Fruit fly (Drosophila melanogaster) whole organism: ENCODE data around the gene Plp.

Experiments used
- CG8478 ChIP-seq: fragments of >200 bp; optimal IDR thresholded peaks from 2 replicates; lab custom pipeline; 2018; ENCODE audit warnings: inconsistent platforms
- Dll ChIP-seq: fragments of >200 bp; optimal IDR thresholded peaks from 2 replicates; lab custom pipeline; 2017
- EcR ChIP-seq, 2 experiments: fragments of >200 bp; optimal IDR thresholded peaks; 2 replicates each; lab custom pipeline; 2017; ENCODE audit warnings: missing biosample characterization in 2 of 2, missing genetic modification characterization in 2 of 2, missing genetic modification reagents in 2 of 2
- pan ChIP-seq: fragments of >200 bp; optimal IDR thresholded peaks from 2 replicates; lab custom pipeline; 2017
- psq ChIP-seq: fragments of >200 bp; optimal IDR thresholded peaks from 2 replicates; lab custom pipeline; 2017
- usp ChIP-seq: fragments of >200 bp; optimal IDR thresholded peaks from 2 replicates; lab custom pipeline; 2017; ENCODE audit warnings: missing biosample characterization, missing genetic modification characterization, mixed read lengths

Gene Plp

dm6 chr3L:15054477-15054876, 40.0 kb downstream of the Plp start, which contains the start of gene EAChm:
TSS of gene EAChm (plus strand) at chr3L:15054777.
- TF ChIP-seq Dll: no peak
- TF ChIP-seq pan (lab: Kevin White, UChicago): no peak
- TF ChIP-seq EcR (GFP tag; optimal IDR thresholded peaks at IDR 0.05; lab: Kevin White, UChicago): no peak
- TF ChIP-seq usp (GFP tag; lab: Kevin White, UChicago): no peak
- TF ChIP-seq CG8478: no peak
- TF ChIP-seq psq (lab: Kevin White, UChicago): no peak

DNA sequence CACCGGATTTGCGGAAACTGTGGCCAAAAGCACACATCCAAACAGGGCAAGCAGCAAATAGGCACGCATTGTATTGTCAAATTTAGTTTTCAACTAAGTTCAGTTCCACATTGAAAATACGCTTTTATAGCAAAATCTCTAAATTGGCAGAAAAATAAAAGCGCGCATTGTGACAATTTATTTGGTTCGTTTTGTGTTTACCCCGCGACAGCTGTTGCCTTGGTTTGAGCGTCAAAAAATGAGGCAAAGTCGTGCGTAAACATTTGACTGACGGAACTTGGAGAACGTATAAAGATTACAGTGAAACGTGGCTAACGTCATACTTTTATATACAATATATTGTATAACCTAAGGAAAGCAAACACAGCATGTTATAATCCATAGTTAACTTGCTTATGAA, 40.5 kb downstream of the Plp start, which contains the start of gene CG18649:
TSS of gene CG18649 (minus strand) at position 101 of the 400 bp plus-strand sequence.
- TF ChIP-seq Dll (no peak), pan (lab: Kevin White, UChicago) (no peak), usp (GFP tag; lab: Kevin White, UChicago) (no peak), CG8478 (no peak), EcR (GFP tag; optimal IDR thresholded peaks at IDR 0.05; lab: Kevin White, UChicago) (no peak), psq (lab: Kevin White, UChicago) (no peak)

DNA sequence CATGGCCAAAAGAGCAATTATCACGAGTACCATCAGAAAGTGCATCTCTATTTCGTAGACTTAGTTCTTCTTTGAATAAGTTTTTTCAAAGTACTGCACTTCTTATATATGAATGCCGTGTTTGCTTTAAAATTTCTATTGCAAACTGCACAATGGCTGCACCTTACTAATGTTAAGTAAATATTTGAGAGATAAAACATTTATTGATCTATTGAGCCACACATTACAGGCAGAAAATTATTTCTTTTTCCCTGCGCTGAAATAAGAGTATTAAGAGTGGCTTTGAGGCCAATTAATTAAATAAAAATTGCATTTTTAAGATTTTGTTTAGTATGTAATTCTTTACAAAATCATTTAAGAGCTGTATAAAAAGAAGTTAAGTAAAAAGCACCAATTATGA, 41.3 kb downstream of the Plp start, which contains the start of gene CG43680:
TSS of gene CG43680 (minus strand) at position 101 of the 400 bp plus-strand sequence.
- no peak for TF ChIP-seq EcR (GFP tag; optimal IDR thresholded peaks at IDR 0.05; lab: Kevin White, UChicago)
- TF ChIP-seq psq (lab: Kevin White, UChicago): no peak
- TF ChIP-seq pan (lab: Kevin White, UChicago): no peak
- TF ChIP-seq CG8478: no peak
- TF ChIP-seq Dll: no peak
- TF ChIP-seq usp (GFP tag; lab: Kevin White, UChicago): no peak

- TF ChIP-seq Dll (no peak), pan (lab: Kevin White, UChicago) (no peak)
Measured at dm6 chr3L:15052390-15052789, 42.1 kb downstream of the Plp start, which contains the start of gene CG13461. TSS of gene CG13461 (minus strand) at chr3L:15052490.

DNA sequence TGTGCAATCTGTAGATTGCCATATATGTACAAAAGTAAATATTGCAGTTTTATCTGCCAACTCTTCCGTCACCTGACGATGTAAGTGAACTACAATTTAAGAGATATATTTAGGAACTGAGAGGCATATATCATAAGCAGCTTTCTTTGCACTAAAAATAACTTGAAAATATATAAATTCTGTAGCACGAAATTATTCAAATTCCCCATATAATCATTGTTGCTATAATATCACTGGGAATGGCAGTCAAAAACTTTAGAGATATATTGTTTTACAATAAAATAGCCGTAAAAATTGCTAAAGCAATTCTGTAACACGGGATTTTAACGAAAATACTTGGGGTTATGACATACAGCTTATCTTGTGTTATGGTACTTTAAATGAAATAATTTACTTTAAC, 43.2 kb downstream of the Plp start, which contains the start of gene CG43679:
TSS of gene CG43679 (minus strand) at position 101 of the 400 bp plus-strand sequence.
- TF ChIP-seq pan (lab: Kevin White, UChicago) (no peak), psq (lab: Kevin White, UChicago) (no peak), EcR (GFP tag; optimal IDR thresholded peaks at IDR 0.05; lab: Kevin White, UChicago) (no peak)

- TF ChIP-seq CG8478: no peak
- TF ChIP-seq usp (GFP tag; lab: Kevin White, UChicago): no peak
- no peak for TF ChIP-seq psq (lab: Kevin White, UChicago)
- no peak for TF ChIP-seq pan (lab: Kevin White, UChicago)
- no peak for TF ChIP-seq EcR (GFP tag; optimal IDR thresholded peaks at IDR 0.05; lab: Kevin White, UChicago)
Measured at dm6 chr3L:15050706-15051105, 43.8 kb downstream of the Plp start, which contains the start of gene CG12310. TSS of gene CG12310 (minus strand) at chr3L:15050806.

DNA sequence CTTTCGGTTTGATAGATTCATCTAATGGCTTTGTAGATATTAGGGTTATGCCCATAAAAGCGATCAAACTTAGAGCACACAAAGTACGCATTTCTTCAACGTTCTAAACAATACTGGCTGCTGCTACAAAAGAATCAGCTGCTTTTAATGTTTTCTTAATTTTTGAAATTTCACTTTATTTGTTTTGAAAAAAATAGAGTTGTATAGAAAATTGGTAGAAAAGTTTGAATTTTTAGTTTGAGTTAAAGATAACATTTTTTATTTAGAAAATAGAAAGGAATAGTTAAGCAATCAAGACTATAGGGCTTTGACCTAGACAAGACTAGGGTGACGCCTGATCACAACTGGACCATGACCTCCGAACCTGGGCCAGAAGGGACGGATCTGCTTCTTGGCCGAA, 44.4 kb downstream of the Plp start, which contains the start of gene CG18581:
TSS of gene CG18581 (minus strand) at position 101 of the 400 bp plus-strand sequence.
- TF ChIP-seq psq (lab: Kevin White, UChicago) (no peak), CG8478 (no peak), Dll (no peak), usp (GFP tag; lab: Kevin White, UChicago) (no peak), pan (lab: Kevin White, UChicago) (no peak), EcR (GFP tag; optimal IDR thresholded peaks at IDR 0.05; lab: Kevin White, UChicago) (no peak)

dm6 chr3L:15049395-15049794, 45.1 kb downstream of the Plp start, which contains the start of gene CG43678:
TSS of gene CG43678 (minus strand) at chr3L:15049495.
- TF ChIP-seq usp (GFP tag; lab: Kevin White, UChicago): no peak
- no peak for TF ChIP-seq psq (lab: Kevin White, UChicago)
- TF ChIP-seq CG8478: no peak
- no peak for TF ChIP-seq EcR (GFP tag; optimal IDR thresholded peaks at IDR 0.05; lab: Kevin White, UChicago)
- no peak for TF ChIP-seq pan (lab: Kevin White, UChicago)
- TF ChIP-seq Dll: no peak

- TF ChIP-seq Dll (no peak), EcR (GFP tag; optimal IDR thresholded peaks at IDR 0.05; lab: Kevin White, UChicago) (no peak), pan (lab: Kevin White, UChicago) (no peak), psq (lab: Kevin White, UChicago) (no peak), CG8478 (no peak), usp (GFP tag; lab: Kevin White, UChicago) (no peak)
Measured at dm6 chr3L:15048091-15048490, 46.4 kb downstream of the Plp start.

DNA sequence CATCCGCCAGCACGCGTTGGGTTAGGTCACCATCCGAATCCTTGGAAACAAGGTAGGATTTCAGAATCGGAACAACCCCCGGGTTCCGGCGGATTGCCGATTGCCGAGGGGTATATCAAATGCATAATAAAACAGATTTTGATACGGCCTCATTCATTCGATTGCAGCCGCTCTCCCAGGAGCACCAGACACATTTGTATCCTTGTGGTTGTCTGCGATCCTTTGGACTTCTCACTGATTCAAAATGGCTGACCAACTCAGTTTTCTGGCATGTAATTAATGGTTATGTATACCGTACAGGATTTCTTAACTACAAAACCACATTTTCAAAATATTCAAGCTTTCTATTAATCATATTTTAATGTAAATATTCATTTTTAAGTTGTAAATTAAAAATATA, 46.9 kb downstream of the Plp start:
- TF ChIP-seq pan (lab: Kevin White, UChicago) (no peak), CG8478 (no peak)

- TF ChIP-seq usp (GFP tag; lab: Kevin White, UChicago) (no peak), EcR (GFP tag; optimal IDR thresholded peaks at IDR 0.05; lab: Kevin White, UChicago) (no peak), psq (lab: Kevin White, UChicago) (no peak)
Measured at dm6 chr3L:15045114-15045513, 49.4 kb downstream of the Plp start.

DNA sequence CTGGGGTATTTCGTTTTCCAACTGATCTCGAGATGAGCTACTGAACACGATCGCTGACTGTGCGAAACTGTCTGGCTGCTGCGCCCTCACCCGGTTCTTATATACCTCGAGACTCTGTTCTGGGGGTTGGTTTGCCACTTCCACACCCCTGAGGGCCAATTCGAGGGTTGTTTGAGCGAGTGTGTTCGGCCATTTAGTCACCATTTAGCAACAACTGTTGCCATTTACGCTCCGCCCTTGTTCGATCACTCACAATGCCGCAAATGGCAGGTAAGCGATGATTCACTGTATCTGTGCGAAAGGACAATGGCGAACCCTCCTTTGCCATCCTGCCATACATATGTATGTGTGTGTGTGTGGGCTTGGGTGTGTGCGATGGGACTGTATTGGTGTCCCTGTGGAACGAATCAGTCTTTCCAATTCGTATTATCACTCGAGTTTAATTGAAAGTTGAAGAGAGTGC, 50.6 kb downstream of the Plp start, which contains the start of gene ind:
TSS of gene ind (minus strand) at position 51 of the 463 bp plus-strand sequence.
- no peak for TF ChIP-seq EcR (GFP tag; optimal IDR thresholded peaks at IDR 0.05; lab: Kevin White, UChicago)
- no peak for TF ChIP-seq pan (lab: Kevin White, UChicago)
- no peak for TF ChIP-seq psq (lab: Kevin White, UChicago)
- TF ChIP-seq CG8478: no peak
- no peak for TF ChIP-seq usp (GFP tag; lab: Kevin White, UChicago)
- no peak for TF ChIP-seq Dll

DNA sequence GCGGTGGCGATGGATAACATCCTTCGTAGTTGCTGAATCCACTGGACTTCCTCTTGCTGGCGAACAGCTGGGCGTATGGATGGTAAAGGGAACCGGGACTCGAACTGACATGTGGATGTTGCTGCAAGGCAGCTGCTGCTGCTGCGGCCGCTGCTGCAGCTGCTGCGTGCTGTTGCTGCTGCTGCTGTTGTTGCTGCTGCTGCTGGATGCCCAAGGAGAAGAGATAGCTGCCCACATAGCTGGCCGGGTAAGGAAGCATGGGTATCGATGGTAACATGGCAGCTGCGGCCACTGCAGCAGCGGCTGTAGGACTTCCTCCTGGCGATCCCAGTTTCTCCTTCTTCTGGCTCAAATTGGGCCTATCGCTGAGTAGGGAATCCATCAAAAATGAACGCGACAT, 51.1 kb downstream of the Plp start:
- TF ChIP-seq CG8478: no peak
